Fruit fly (Drosophila melanogaster) whole organism, embryonic: ENCODE results near the gene CG32720.

Experiments
- B-H1 ChIP-seq: fragments of 200-800 bp; sonication (Bioruptor generic); IDR thresholded peaks from 3 replicates; pipeline ENCODE4 v1.3.6; 2022; ENCODE audit warnings: missing biosample characterization, missing genetic modification characterization
- CG10979 ChIP-seq: fragments of 200-800 bp; sonication (Bioruptor generic); optimal IDR thresholded peaks from 2 replicates; lab custom pipeline; 2018; ENCODE audit warnings: missing biosample characterization, mild to moderate bottlenecking, missing genetic modification characterization, moderate library complexity
- CG11456 ChIP-seq: fragments of 200-800 bp; sonication (Bioruptor generic); IDR thresholded peaks from 3 replicates; pipeline ENCODE4 v1.3.6; 2022; ENCODE audit warnings: missing biosample characterization, missing genetic modification characterization
- CG1603 ChIP-seq: fragments of 200-800 bp; sonication (Bioruptor generic); optimal IDR thresholded peaks from 2 replicates; lab custom pipeline; 2019; ENCODE audit warnings: missing biosample characterization, mild to moderate bottlenecking, missing genetic modification characterization, moderate library complexity
- CG16813 ChIP-seq: fragments of 200-800 bp; sonication (Bioruptor generic); IDR thresholded peaks from 3 replicates; pipeline ENCODE4 v1.3.6; 2022; ENCODE audit warnings: missing biosample characterization, missing genetic modification characterization; ENCODE audit not compliant: partially characterized antibody
- CG17385 ChIP-seq: fragments of 200-800 bp; sonication (Bioruptor generic); optimal IDR thresholded peaks from 3 replicates; lab custom pipeline; 2018; ENCODE audit warnings: missing biosample characterization, mild to moderate bottlenecking, missing genetic modification characterization
- CG17802 ChIP-seq: fragments of 200-800 bp; sonication (Bioruptor generic); optimal IDR thresholded peaks from 2 replicates; lab custom pipeline; 2018; ENCODE audit warnings: missing biosample characterization, mild to moderate bottlenecking, missing genetic modification characterization, moderate library complexity
- CG2678 ChIP-seq: fragments of 200-800 bp; sonication (Bioruptor generic); optimal IDR thresholded peaks from 3 replicates; lab custom pipeline; 2019; ENCODE audit warnings: missing biosample characterization, mild to moderate bottlenecking, missing genetic modification characterization, moderate library complexity
- CG2712 ChIP-seq: fragments of 200-800 bp; optimal IDR thresholded peaks from 3 replicates; lab custom pipeline; 2019; ENCODE audit warnings: missing biosample characterization, mild to moderate bottlenecking, missing genetic modification characterization, moderate library complexity
- CG4360 ChIP-seq: fragments of 200-800 bp; sonication (Bioruptor generic); IDR thresholded peaks from 2 replicates; pipeline ENCODE4 v1.3.6; 2022; ENCODE audit warnings: missing biosample characterization, missing genetic modification characterization
- CG4404 ChIP-seq: fragments of 200-800 bp; sonication (Bioruptor generic); IDR thresholded peaks from 2 replicates; pipeline ENCODE4 v1.3.6; 2022; ENCODE audit warnings: missing biosample characterization, missing genetic modification characterization
- CG6813 ChIP-seq: fragments of 200-800 bp; sonication (Bioruptor generic); optimal IDR thresholded peaks from 2 replicates; lab custom pipeline; 2017; ENCODE audit warnings: missing biosample characterization, missing genetic modification characterization, mild to moderate bottlenecking, moderate library complexity, missing genetic modification reagents
- CG7357 ChIP-seq: fragments of 200-800 bp; sonication (Bioruptor generic); IDR thresholded peaks from 3 replicates; pipeline ENCODE4 v1.3.6; 2022; ENCODE audit warnings: missing biosample characterization, missing genetic modification characterization
- CHES-1-like ChIP-seq: fragments of 200-800 bp; sonication (Bioruptor generic); optimal IDR thresholded peaks from 2 replicates; lab custom pipeline; 2016; ENCODE audit warnings: missing biosample characterization, missing genetic modification characterization
- CrebB ChIP-seq: fragments of 200-800 bp; sonication (Bioruptor generic); optimal IDR thresholded peaks from 3 replicates; lab custom pipeline; 2018; ENCODE audit warnings: missing biosample characterization, mild to moderate bottlenecking, missing genetic modification characterization
- E2f2 ChIP-seq: fragments of 200-800 bp; sonication (Bioruptor generic); IDR thresholded peaks from 2 replicates; pipeline ENCODE4 v1.3.6; 2022; ENCODE audit warnings: missing biosample characterization, missing genetic modification characterization
- Gug ChIP-seq: fragments of 200-800 bp; sonication (Bioruptor generic); IDR thresholded peaks from 4 replicates; pipeline ENCODE4 v1.3.6; 2022; ENCODE audit warnings: missing biosample characterization, missing genetic modification characterization
- Med ChIP-seq: fragments of 200-800 bp; sonication (Bioruptor generic); peaks from one replicate; lab custom pipeline; 2016; ENCODE audit warnings: missing biosample characterization, missing genetic modification characterization, mild to moderate bottlenecking, inconsistent platforms, moderate library complexity
- Oli ChIP-seq: fragments of 200-800 bp; sonication (Bioruptor generic); optimal IDR thresholded peaks from 2 replicates; lab custom pipeline; 2018; ENCODE audit warnings: missing biosample characterization, mild to moderate bottlenecking, missing genetic modification characterization, moderate library complexity
- Pdp1 ChIP-seq, 2 experiments: fragments of 200-800 bp; sonication (Bioruptor generic); optimal IDR thresholded peaks; 3 replicates each; lab custom pipeline; 2016; ENCODE audit warnings: missing biosample characterization in 2 of 2, missing genetic modification characterization in 2 of 2, mild to moderate bottlenecking in 1 of 2, moderate library complexity in 1 of 2
- Poxn ChIP-seq: fragments of 200-800 bp; sonication (Bioruptor generic); IDR thresholded peaks from 2 replicates; pipeline ENCODE4 v1.3.6; 2022; ENCODE audit warnings: missing biosample characterization, missing genetic modification characterization
- Rfx ChIP-seq: fragments of 200-800 bp; sonication (Bioruptor generic); IDR thresholded peaks from 2 replicates; pipeline ENCODE4 v1.3.6; 2022; ENCODE audit warnings: missing biosample characterization, missing genetic modification characterization
- Xbp1 ChIP-seq: fragments of 200-800 bp; sonication (Bioruptor generic); optimal IDR thresholded peaks from 3 replicates; lab custom pipeline; 2016; ENCODE audit warnings: missing biosample characterization, mild to moderate bottlenecking, missing genetic modification characterization
- aop ChIP-seq: fragments of 200-800 bp; sonication (Bioruptor generic); IDR thresholded peaks from 2 replicates; pipeline ENCODE4 v1.3.6; 2022; ENCODE audit warnings: missing biosample characterization, missing genetic modification characterization
- bsh ChIP-seq, 2 experiments: fragments of 200-800 bp; sonication (Bioruptor generic); optimal IDR thresholded peaks; 2 replicates each; lab custom pipeline; 2017 to 2018; ENCODE audit warnings: mild to moderate bottlenecking in 2 of 2, missing biosample characterization in 2 of 2, missing genetic modification characterization in 2 of 2, moderate library complexity in 1 of 2
- chn ChIP-seq: fragments of 200-800 bp; sonication (Bioruptor generic); optimal IDR thresholded peaks from 2 replicates; lab custom pipeline; 2016; ENCODE audit warnings: missing biosample characterization, missing genetic modification characterization
- dmrt99B ChIP-seq: fragments of 200-800 bp; sonication (Bioruptor generic); optimal IDR thresholded peaks from 2 replicates; lab custom pipeline; 2018; ENCODE audit warnings: missing biosample characterization, mild to moderate bottlenecking, missing genetic modification characterization, moderate library complexity
- dpn ChIP-seq, 2 experiments: fragments of 200-800 bp; sonication (Bioruptor generic); optimal IDR thresholded peaks; 3 replicates each; lab custom pipeline; 2016; ENCODE audit warnings: missing biosample characterization in 2 of 2, missing genetic modification characterization in 2 of 2
- en ChIP-seq: fragments of 200-800 bp; sonication (Bioruptor generic); optimal IDR thresholded peaks from 2 replicates; lab custom pipeline; 2016; ENCODE audit warnings: missing biosample characterization, missing genetic modification characterization
- grau ChIP-seq: fragments of 200-800 bp; optimal IDR thresholded peaks from 3 replicates; lab custom pipeline; 2019; ENCODE audit warnings: missing biosample characterization, mild to moderate bottlenecking, missing genetic modification characterization, moderate library complexity
- ind ChIP-seq: fragments of 200-800 bp; sonication (Bioruptor generic); optimal IDR thresholded peaks from 3 replicates; lab custom pipeline; 2016; ENCODE audit warnings: missing biosample characterization, missing genetic modification characterization
- lmd ChIP-seq: fragments of 200-800 bp; sonication (Bioruptor generic); IDR thresholded peaks from 2 replicates; pipeline ENCODE4 v1.3.6; 2022; ENCODE audit warnings: missing biosample characterization, missing genetic modification characterization
- org-1 ChIP-seq: fragments of 200-800 bp; sonication (Bioruptor generic); optimal IDR thresholded peaks from 2 replicates; lab custom pipeline; 2017; ENCODE audit warnings: missing biosample characterization, missing genetic modification characterization
- pb ChIP-seq: fragments of 200-800 bp; sonication (Bioruptor generic); optimal IDR thresholded peaks from 3 replicates; lab custom pipeline; 2016; ENCODE audit warnings: missing biosample characterization, missing genetic modification characterization
- phol ChIP-seq: fragments of 200-800 bp; sonication (Bioruptor generic); optimal IDR thresholded peaks from 3 replicates; lab custom pipeline; 2018; ENCODE audit warnings: missing biosample characterization, mild to moderate bottlenecking, missing genetic modification characterization, moderate library complexity
- prd ChIP-seq, 3 experiments: fragments of >200 bp in 2 of 3; fragments of 200-800 bp in 1 of 3; sonication (Bioruptor generic) in 1 of 3; optimal IDR thresholded peaks in 2 of 3; IDR thresholded peaks in 1 of 3; 2 replicates in 2 of 3; 3 replicates in 1 of 3; pipeline versions ENCODE4 v1.3.6 to Lab custom; 2017 to 2022; ENCODE audit warnings: missing biosample characterization in 1 of 3, missing genetic modification characterization in 1 of 3
- ranshi ChIP-seq: fragments of 200-800 bp; sonication (Bioruptor generic); IDR thresholded peaks from 2 replicates; pipeline ENCODE4 v1.3.6; 2022; ENCODE audit warnings: missing biosample characterization, missing genetic modification characterization
- ssp ChIP-seq: fragments of 200-800 bp; sonication (Bioruptor generic); IDR thresholded peaks from 2 replicates; pipeline ENCODE4 v1.3.6; 2022; ENCODE audit warnings: missing biosample characterization, missing genetic modification characterization
- tin ChIP-seq: fragments of 200-800 bp; sonication (Bioruptor generic); optimal IDR thresholded peaks from 3 replicates; lab custom pipeline; 2016; ENCODE audit warnings: missing biosample characterization, missing genetic modification characterization
- tio ChIP-seq: fragments of 200-800 bp; sonication (Bioruptor generic); optimal IDR thresholded peaks from 2 replicates; lab custom pipeline; 2017; ENCODE audit warnings: missing biosample characterization, missing genetic modification characterization, inconsistent platforms
- toy ChIP-seq: fragments of 200-800 bp; sonication (Bioruptor generic); IDR thresholded peaks from 2 replicates; pipeline ENCODE4 v1.3.6; 2022; ENCODE audit warnings: missing biosample characterization, missing genetic modification characterization
- unpg ChIP-seq: fragments of 200-800 bp; sonication (Bioruptor generic); optimal IDR thresholded peaks from 3 replicates; lab custom pipeline; 2018; ENCODE audit warnings: missing biosample characterization, mild to moderate bottlenecking, missing genetic modification characterization, moderate library complexity
- zen ChIP-seq: fragments of 200-800 bp; sonication (Bioruptor generic); optimal IDR thresholded peaks from 3 replicates; lab custom pipeline; 2018; ENCODE audit warnings: missing biosample characterization, mild to moderate bottlenecking, missing genetic modification characterization, moderate library complexity
- zf30C ChIP-seq: fragments of 200-800 bp; sonication (Bioruptor generic); optimal IDR thresholded peaks from 3 replicates; lab custom pipeline; 2018; ENCODE audit warnings: missing biosample characterization, mild to moderate bottlenecking, missing genetic modification characterization
- zfh1 ChIP-seq: fragments of 200-800 bp; sonication (Bioruptor generic); IDR thresholded peaks from 3 replicates; pipeline ENCODE4 v1.3.6; 2022; ENCODE audit warnings: missing biosample characterization, missing genetic modification characterization

Gene CG32720

DNA sequence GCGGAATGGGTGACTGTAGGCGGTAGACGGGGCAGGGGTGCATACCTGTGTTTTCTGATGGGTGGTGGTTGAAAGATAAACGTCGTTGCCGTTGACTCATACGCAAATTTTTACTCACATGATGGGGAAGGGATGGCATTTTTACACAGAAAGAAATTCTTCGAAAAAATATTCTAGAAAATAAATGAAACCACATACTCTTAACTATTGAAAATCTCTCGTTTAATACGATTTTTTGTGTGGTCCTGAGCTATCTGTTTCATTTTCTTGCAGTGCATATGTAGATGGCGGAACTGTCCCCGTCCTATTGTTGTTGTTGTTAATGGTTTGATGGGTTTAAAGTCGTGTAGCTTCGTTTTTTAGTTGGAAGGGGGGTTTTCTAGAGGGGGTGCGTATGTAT, 16.9 kb downstream of the CG32720 start (continued):
- TF ChIP-seq unpg (peak; percentile 11), CG17385 (GFP tag; lab: Kevin White, UChicago) (peak; percentile 20), CG11456 (GFP tag; lab: Robert Waterston, UW) (peak; percentile 50; the same call in 1 of the 3 replicates), CG6813 (GFP tag; lab: Kevin White, UChicago) (no peak), CG1603 (tag; lab: Kevin White, UChicago) (peak; percentile 28), CG4404 (no peak), Poxn (GFP tag; lab: Robert Waterston, UW) (no peak), CG10979 (tag; lab: Kevin White, UChicago) (peak; percentile 19), tio (GFP tag; lab: Kevin White, UChicago) (no peak), B-H1 (GFP tag; lab: Robert Waterston, UW) (no peak), dpn (GFP tag; optimal IDR thresholded peaks at IDR 0.05; lab: Kevin White, UChicago) (peak in 1 of 2 experiments; percentile 5), aop (no peak), toy (GFP tag; lab: Robert Waterston, UW) (no peak), CHES-1-like (GFP tag; lab: Kevin White, UChicago) (no peak), grau (tag; lab: Kevin White, UChicago) (peak; percentile 30), CG2678 (tag; lab: Kevin White, UChicago) (peak; percentile 49), CG2712 (tag; lab: Kevin White, UChicago) (peak; percentile 46), Gug (GFP tag; lab: Robert Waterston, UW) (peak; percentile 29; the same call in 1 of the 4 replicates), en (GFP tag; lab: Kevin White, UChicago) (no peak), phol (tag; lab: Kevin White, UChicago) (peak; percentile 17), prd (optimal IDR thresholded peaks at IDR 0.05; lab: Kevin White, UChicago) (no peak), prd (GFP tag; IDR thresholded peaks at IDR 0.05; lab: Robert Waterston, UW) (peak; percentile 49; the same call in 1 of the 3 replicates), dmrt99B (tag; lab: Kevin White, UChicago) (peak; percentile 43), chn (GFP tag; lab: Kevin White, UChicago) (no peak), Rfx (peak; percentile 51), Med (GFP tag; lab: Kevin White, UChicago) (peak; percentile 85), zen (no peak), Oli (peak; percentile 21), tin (GFP tag; lab: Kevin White, UChicago) (peak; percentile 0), CG16813 (GFP tag; lab: Robert Waterston, UW) (no peak), Pdp1 (GFP tag; optimal IDR thresholded peaks at IDR 0.05; lab: Kevin White, UChicago) (peak in 1 of 2 experiments; percentile 2), bsh (GFP tag; optimal IDR thresholded peaks at IDR 0.05; lab: Kevin White, UChicago) (peak in 1 of 2 experiments; percentile 37), zfh1 (GFP tag; lab: Robert Waterston, UW) (0 out of 3 replicates have a peak, but pooled peaks have one; percentile 33), ind (GFP tag; lab: Kevin White, UChicago) (peak; percentile 26), CG17802 (tag; lab: Kevin White, UChicago) (no peak), org-1 (no peak), zf30C (GFP tag; lab: Kevin White, UChicago) (peak; percentile 14), E2f2 (GFP tag; lab: Robert Waterston, UW) (peak; percentile 22; the same call in 1 of the 2 replicates), CrebB (tag; lab: Kevin White, UChicago) (no peak), pb (GFP tag; lab: Kevin White, UChicago) (no peak), Xbp1 (peak; percentile 32), ranshi (GFP tag; lab: Robert Waterston, UW) (peak; percentile 34; the same call in 1 of the 2 replicates), lmd (GFP tag; lab: Robert Waterston, UW) (peak; percentile 43; the same call in 1 of the 2 replicates), ssp (peak; percentile 23; the same call in 1 of the 2 replicates), CG4360 (GFP tag; lab: Robert Waterston, UW) (0 out of 2 replicates have a peak, but pooled peaks have one; percentile 36), CG7357 (0 out of 3 replicates have a peak, but pooled peaks have one; percentile 17)
